Fruit fly (Drosophila melanogaster) whole organism: ENCODE measurements around the gene CG31751.

Experiments
- CG8478 ChIP-seq: fragments of >200 bp; optimal IDR thresholded peaks from 2 replicates; lab custom pipeline; 2018; ENCODE audit warnings: inconsistent platforms
- Dll ChIP-seq: fragments of >200 bp; optimal IDR thresholded peaks from 2 replicates; lab custom pipeline; 2017
- EcR ChIP-seq, 2 experiments: fragments of >200 bp; optimal IDR thresholded peaks; 2 replicates each; lab custom pipeline; 2017; ENCODE audit warnings: missing biosample characterization in 2 of 2, missing genetic modification characterization in 2 of 2, missing genetic modification reagents in 2 of 2
- psq ChIP-seq: fragments of >200 bp; optimal IDR thresholded peaks from 2 replicates; lab custom pipeline; 2017
- usp ChIP-seq: fragments of >200 bp; optimal IDR thresholded peaks from 2 replicates; lab custom pipeline; 2017; ENCODE audit warnings: missing biosample characterization, missing genetic modification characterization, mixed read lengths

DNA sequence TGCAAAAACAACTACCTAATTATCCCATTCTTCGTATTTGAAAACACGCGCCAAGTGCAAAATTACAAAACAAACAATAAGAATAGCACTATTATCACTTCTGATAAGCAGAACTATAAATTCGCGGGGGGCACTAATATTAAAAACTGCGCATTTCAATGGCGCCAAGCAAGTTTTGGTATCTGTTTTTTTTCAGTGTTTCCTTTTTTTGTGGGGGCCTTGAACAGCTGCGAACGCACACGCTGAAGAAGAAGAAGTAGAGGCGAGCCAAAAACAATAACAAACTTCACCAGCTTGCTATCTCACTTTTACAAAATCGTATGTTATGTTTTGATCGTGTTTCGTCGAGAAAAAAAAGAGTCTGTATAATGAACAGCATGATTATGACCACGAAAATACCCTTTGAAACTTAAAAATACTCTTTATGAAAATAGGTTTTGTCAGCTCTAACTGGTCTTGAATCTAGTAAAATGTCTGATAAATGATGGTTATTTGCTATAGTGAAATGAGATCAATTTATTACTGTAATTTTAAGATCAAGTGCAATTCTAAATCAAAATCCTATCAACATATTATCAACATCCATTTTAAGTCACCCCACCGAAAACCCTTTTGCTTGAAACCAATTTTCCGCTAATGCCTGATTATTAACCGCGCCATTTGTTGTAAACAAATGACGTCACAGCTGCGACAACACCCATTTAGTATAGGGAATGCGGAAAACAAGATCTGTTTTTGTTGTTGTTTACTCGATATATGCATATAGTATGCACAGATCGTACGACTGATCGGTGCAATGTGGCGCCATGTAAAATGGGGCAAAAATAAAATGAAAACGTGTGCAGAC lies 17.1 kb downstream of the CG31751 start:
- TF ChIP-seq Dll (lab: Kevin White, UChicago) (no peak), EcR (GFP tag; optimal IDR thresholded peaks at IDR 0.05; lab: Kevin White, UChicago) (no peak), usp (no peak), CG8478 (no peak), psq (lab: Kevin White, UChicago) (no peak)
